Worm (Caenorhabditis elegans) whole organism, early embryonic: Measurements from ENCODE around the gene hlh-10.

Experiments used
- ama-1 ChIP-seq: fragments of 150-350 bp; optimal IDR thresholded peaks from 2 replicates; lab custom pipeline; 2014
- flt-1 ChIP-seq: fragments of 200-800 bp; sonication (Bioruptor generic); IDR thresholded peaks from 2 replicates; pipeline ENCODE4 v1.3.6; 2022; ENCODE audit warnings: missing genetic modification characterization, missing compliant biosample characterization
- hmbx-1 ChIP-seq: sonication (generic microtip); optimal IDR thresholded peaks from 2 replicates; lab custom pipeline; 2016; ENCODE audit warnings: mild to moderate bottlenecking, missing genetic modification characterization, missing compliant biosample characterization
- hmg-4 ChIP-seq: fragments of 200-800 bp; sonication (Bioruptor generic); optimal IDR thresholded peaks from 2 replicates; lab custom pipeline; 2018; ENCODE audit warnings: mild to moderate bottlenecking, missing genetic modification characterization, missing compliant biosample characterization
- hnd-1 ChIP-seq: sonication (generic microtip); optimal IDR thresholded peaks from 2 replicates; lab custom pipeline; 2016; ENCODE audit warnings: missing genetic modification characterization, missing compliant biosample characterization
- sea-1 ChIP-seq: fragments of 200-800 bp; sonication (Bioruptor generic); conservative IDR thresholded peaks from 2 replicates; pipeline ENCODE4 v1.3.6; 2022; ENCODE audit warnings: missing genetic modification characterization, missing compliant biosample characterization
- tbx-11 ChIP-seq: fragments of 200-800 bp; sonication (Bioruptor generic); IDR thresholded peaks from 2 replicates; pipeline ENCODE4 v1.3.6; 2022; ENCODE audit warnings: missing genetic modification characterization, missing compliant biosample characterization
- tbx-37 ChIP-seq: fragments of 200-800 bp; sonication (Bioruptor generic); conservative IDR thresholded peaks from 2 replicates; pipeline ENCODE4 v1.3.6; 2022; ENCODE audit warnings: missing genetic modification reagents, missing genetic modification characterization, missing compliant biosample characterization
- tra-4 ChIP-seq: sonication (generic microtip); optimal IDR thresholded peaks from 2 replicates; lab custom pipeline; 2017; ENCODE audit warnings: missing genetic modification characterization, missing compliant biosample characterization

DNA sequence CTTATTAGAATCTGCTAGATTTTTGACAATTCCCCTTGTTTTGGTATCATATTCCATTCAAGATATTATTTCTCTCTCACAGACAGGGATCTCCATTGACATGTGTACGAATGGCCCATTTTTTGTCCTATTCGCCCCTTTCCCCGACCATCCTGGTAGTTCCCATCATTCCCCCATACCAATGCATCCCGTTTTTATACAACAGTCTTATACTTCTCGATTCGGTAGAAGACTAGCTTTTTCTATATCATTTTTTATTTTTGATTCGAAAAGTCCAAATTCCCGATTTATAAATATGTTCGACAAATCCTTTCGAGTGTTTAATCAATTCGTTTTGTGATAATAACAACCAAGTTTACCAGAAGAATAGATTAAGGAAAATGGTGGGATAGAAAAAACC, 44.9 kb upstream of the hlh-10 start:
- no peak for TF ChIP-seq flt-1 (GFP tag; lab: Robert Waterston, UW)
- TF ChIP-seq ama-1 = no peak
- TF ChIP-seq sea-1 (GFP tag; lab: Robert Waterston, UW) = no peak
- TF ChIP-seq tbx-37 (GFP tag; lab: Robert Waterston, UW) = no peak
- TF ChIP-seq tra-4 (tag; lab: Kevin White, UChicago) = no peak
- TF ChIP-seq hnd-1 (tag; lab: Kevin White, UChicago) = no peak
- no peak for TF ChIP-seq tbx-11 (GFP tag; lab: Robert Waterston, UW)
- no peak for TF ChIP-seq hmg-4 (GFP tag; lab: Kevin White, UChicago)
- TF ChIP-seq hmbx-1 (tag; lab: Kevin White, UChicago) = no peak
